Worm (Caenorhabditis elegans): ENCODE data around the gene F54B3.1.

DNA sequence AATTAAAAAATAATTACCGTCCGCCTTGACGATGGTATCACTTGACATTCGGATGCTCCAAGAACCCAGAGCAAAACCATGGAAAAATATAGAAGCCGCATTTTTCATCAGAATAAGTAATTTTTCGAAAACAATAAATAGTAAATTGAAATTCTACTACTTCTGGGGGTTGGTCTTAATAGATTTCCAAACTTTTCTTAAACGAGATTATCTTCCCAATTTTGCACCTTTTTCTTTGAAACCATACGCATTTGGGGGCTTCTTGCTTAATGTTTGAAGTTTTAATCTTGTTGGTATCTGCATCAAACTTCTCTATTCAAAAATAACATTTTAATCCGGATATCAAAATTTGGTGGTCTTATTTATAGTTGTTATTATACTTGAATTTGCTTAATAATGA, 65.1 kb downstream of the F54B3.1 start, which contains the start of gene gcy-5:
- TF ChIP-seq mep-1 (tag; optimal IDR thresholded peaks at IDR 0.05) (no peak), zag-1 (tag; optimal IDR thresholded peaks at IDR 0.05) (no peak), fos-1 (tag; optimal IDR thresholded peaks at IDR 0.05) (no peak), pqm-1 (tag; optimal IDR thresholded peaks at IDR 0.05) (no peak), blmp-1 (tag; optimal IDR thresholded peaks at IDR 0.05) (no peak), alr-1 (tag; optimal IDR thresholded peaks at IDR 0.05; ENCODE audit: borderline replicate concordance) (no peak), mdl-1 (tag; optimal IDR thresholded peaks at IDR 0.05) (no peak)
